Fruit fly (Drosophila melanogaster): Measurements from ENCODE around the gene Lkr.

The Lkr gene

dm6 chr3L:5577250-5578138 is 48.4 kb upstream of the Lkr start, which contains the start of gene Msr-110 (continued):
- TF ChIP-seq CG17186 (GFP tag; optimal IDR thresholded peaks at IDR 0.05) = peak; percentile 13
- no peak for TF ChIP-seq TFAM (GFP tag; optimal IDR thresholded peaks at IDR 0.05)
- peak; percentile 67 for TF ChIP-seq CG5245 (GFP tag; optimal IDR thresholded peaks at IDR 0.05)
- TF ChIP-seq CG16813 (GFP tag; IDR thresholded peaks at IDR 0.05; ENCODE audit: partially characterized antibody) = no peak
- peak; percentile 80 for TF ChIP-seq CG1603 (tag; optimal IDR thresholded peaks at IDR 0.05)
- TF ChIP-seq dati (GFP tag; IDR thresholded peaks at IDR 0.05) = peak; percentile 47; the same call in 1 of the 2 replicates
- no peak for TF ChIP-seq sna (GFP tag; IDR thresholded peaks at IDR 0.05; ENCODE audit: partially characterized antibody)
- TF ChIP-seq dysf (GFP tag; IDR thresholded peaks at IDR 0.05) = peak; percentile 95
- TF ChIP-seq CG8281 (tag; optimal IDR thresholded peaks at IDR 0.05) = peak; percentile 77
- TF ChIP-seq onecut (GFP tag; IDR thresholded peaks at IDR 0.05) = peak; percentile 69
- peak; percentile 49 for TF ChIP-seq CG3163 (GFP tag; optimal IDR thresholded peaks at IDR 0.05)
- TF ChIP-seq CG1792 (GFP tag; optimal IDR thresholded peaks at IDR 0.05) = peak; percentile 52
- TF ChIP-seq CG9876 (GFP tag; optimal IDR thresholded peaks at IDR 0.05) = peak; percentile 53
- peak; percentile 35 for TF ChIP-seq CG18011 (GFP tag; optimal IDR thresholded peaks at IDR 0.05)
- peak; percentile 89 for TF ChIP-seq bcd (GFP tag; optimal IDR thresholded peaks at IDR 0.05)
- peak; percentile 76 for TF ChIP-seq Mad (GFP tag; optimal IDR thresholded peaks at IDR 0.05)
- TF ChIP-seq CG2120 (GFP tag; optimal IDR thresholded peaks at IDR 0.05) = peak; percentile 89
- TF ChIP-seq HHEX (GFP tag; optimal IDR thresholded peaks at IDR 0.05) = peak; percentile 89
- peak; percentile 53 for TF ChIP-seq ab (GFP tag; optimal IDR thresholded peaks at IDR 0.05)
- TF ChIP-seq CG4820 (GFP tag; optimal IDR thresholded peaks at IDR 0.05) = peak; percentile 76
- peak; percentile 91 for TF ChIP-seq PHDP (tag; optimal IDR thresholded peaks at IDR 0.05)
- peak; percentile 84 for TF ChIP-seq nerfin-1 (tag; optimal IDR thresholded peaks at IDR 0.05)
- peak; percentile 76 for TF ChIP-seq tin (GFP tag; optimal IDR thresholded peaks at IDR 0.05)
- TF ChIP-seq Poxn (GFP tag; IDR thresholded peaks at IDR 0.05) = peak; percentile 61
- TF ChIP-seq CG12299 (tag; optimal IDR thresholded peaks at IDR 0.05) = peak; percentile 90
- TF ChIP-seq ranshi (GFP tag; IDR thresholded peaks at IDR 0.05) = peak; percentile 90
- no peak for TF ChIP-seq CG13287 (GFP tag; IDR thresholded peaks at IDR 0.05; ENCODE audit: partially characterized antibody)
- peak; percentile 91 for TF ChIP-seq klu (GFP tag; IDR thresholded peaks at IDR 0.05)
- peak; percentile 82 for TF ChIP-seq ro (GFP tag; IDR thresholded peaks at IDR 0.05)
- no peak for TF ChIP-seq gfzf (GFP tag; optimal IDR thresholded peaks at IDR 0.05)
- TF ChIP-seq ATbp (GFP tag; optimal IDR thresholded peaks at IDR 0.05) = peak; percentile 87
- TF ChIP-seq CG14441 (GFP tag; IDR thresholded peaks at IDR 0.05) = peak; percentile 86
- no peak for TF ChIP-seq zen2 (GFP tag; IDR thresholded peaks at IDR 0.05; ENCODE audit: partially characterized antibody)
- peak; percentile 98 for TF ChIP-seq Ets65A (GFP tag)
- peak; percentile 12 for TF ChIP-seq NC2α (GFP tag; optimal IDR thresholded peaks at IDR 0.05)
- TF ChIP-seq CG5180 (GFP tag; optimal IDR thresholded peaks at IDR 0.05) = peak; percentile 83
- peak; percentile 78 for TF ChIP-seq CG15011 (GFP tag; optimal IDR thresholded peaks at IDR 0.05)
- TF ChIP-seq az2 (GFP tag; optimal IDR thresholded peaks at IDR 0.05) = peak; percentile 79
- TF ChIP-seq Chrac-16 (GFP tag; optimal IDR thresholded peaks at IDR 0.05) = peak; percentile 65
- peak; percentile 70 for TF ChIP-seq CG11723 (GFP tag; optimal IDR thresholded peaks at IDR 0.05)
- TF ChIP-seq chinmo (GFP tag; IDR thresholded peaks at IDR 0.05; ENCODE audit: partially characterized antibody) = peak; percentile 82; the same call in 1 of the 4 replicates
- TF ChIP-seq CG16863 (GFP tag; optimal IDR thresholded peaks at IDR 0.05) = peak; percentile 79
- peak; percentile 19 for TF ChIP-seq CTCF (GFP tag; optimal IDR thresholded peaks at IDR 0.05)
- peak; percentile 78 for TF ChIP-seq CG13624 (GFP tag; optimal IDR thresholded peaks at IDR 0.05)
- peak; percentile 37 for TF ChIP-seq en (GFP tag; optimal IDR thresholded peaks at IDR 0.05)
- peak; percentile 73 for TF ChIP-seq CG12744 (GFP tag; optimal IDR thresholded peaks at IDR 0.05)
- peak; percentile 95 for TF ChIP-seq CG32532 (GFP tag; IDR thresholded peaks at IDR 0.05)
- TF ChIP-seq CG10267 (tag; optimal IDR thresholded peaks at IDR 0.05) = peak; percentile 75
- peak; percentile 39; the same call in 1 of the 2 replicates for TF ChIP-seq CG8765 (GFP tag; IDR thresholded peaks at IDR 0.05)

All from whole organism, embryonic.